Worm (Caenorhabditis elegans): ENCODE data around the gene C07C7.1.
A peak's percentile ranks its signal among the peaks of the same experiment; 100 is the strongest.

C07C7.1 gene

ce11 chrIV:9146819-9147518, 37.7 kb upstream of the C07C7.1 start, which contains the start of the genes rpb-12 and aly-2:
TSS of gene rpb-12 (minus strand) at chrIV:9146869.
TSS of gene aly-2 (plus strand) at chrIV:9147468.
- TF ChIP-seq lin-39 (tag; optimal IDR thresholded peaks at IDR 0.05) (peak; percentile 62), elt-3 (tag; optimal IDR thresholded peaks at IDR 0.05) (no peak), ztf-4 (tag; optimal IDR thresholded peaks at IDR 0.05) (no peak), lsy-12 (tag; optimal IDR thresholded peaks at IDR 0.05) (no peak), daf-12 (tag; optimal IDR thresholded peaks at IDR 0.05) (no peak), R02D3.7 (tag; optimal IDR thresholded peaks at IDR 0.05) (no peak), skn-1 (tag; optimal IDR thresholded peaks at IDR 0.05) (no peak), nhr-77 (tag; optimal IDR thresholded peaks at IDR 0.05) (no peak), pha-4 (tag; optimal IDR thresholded peaks at IDR 0.05) (peak; percentile 80), fkh-2 (tag; optimal IDR thresholded peaks at IDR 0.05) (no peak), nhr-237 (tag; optimal IDR thresholded peaks at IDR 0.05) (no peak), fkh-10 (GFP tag; optimal IDR thresholded peaks at IDR 0.05) (no peak), nhr-11 (tag; optimal IDR thresholded peaks at IDR 0.05) (no peak), ceh-9 (tag; optimal IDR thresholded peaks at IDR 0.05) (no peak), pqm-1 (tag; optimal IDR thresholded peaks at IDR 0.05) (peak; percentile 23), unc-39 (tag; optimal IDR thresholded peaks at IDR 0.05) (no peak), ceh-16 (tag; optimal IDR thresholded peaks at IDR 0.05) (no peak), lin-15B (tag; optimal IDR thresholded peaks at IDR 0.05) (peak; percentile 89), mdl-1 (tag; optimal IDR thresholded peaks at IDR 0.05) (no peak), ZK546.5 (tag; optimal IDR thresholded peaks at IDR 0.05) (no peak), nhr-43 (tag; optimal IDR thresholded peaks at IDR 0.05; ENCODE audit: poor library complexity, severe bottlenecking) (no peak), nfya-1 (tag; optimal IDR thresholded peaks at IDR 0.05; ENCODE audit: insufficient read depth) (no peak), nhr-76 (tag; optimal IDR thresholded peaks at IDR 0.05) (no peak), sea-2 (GFP tag; optimal IDR thresholded peaks at IDR 0.05) (no peak), nhr-12 (tag; optimal IDR thresholded peaks at IDR 0.05) (no peak), elt-1 (tag; optimal IDR thresholded peaks at IDR 0.05) (no peak), elt-2 (tag; optimal IDR thresholded peaks at IDR 0.05) (peak; percentile 37), egl-5 (tag; optimal IDR thresholded peaks at IDR 0.05) (peak; percentile 19), mml-1 (tag; optimal IDR thresholded peaks at IDR 0.05) (no peak), eor-1 (tag; optimal IDR thresholded peaks at IDR 0.05) (no peak), fos-1 (tag; optimal IDR thresholded peaks at IDR 0.05) (no peak), aly-2 (tag; optimal IDR thresholded peaks at IDR 0.05) (no peak), jun-1 (tag; optimal IDR thresholded peaks at IDR 0.05) (peak; percentile 5), ama-1 (optimal IDR thresholded peaks at IDR 0.05) (no peak), zag-1 (tag; optimal IDR thresholded peaks at IDR 0.05) (no peak), nhr-67 (tag; optimal IDR thresholded peaks at IDR 0.05) (no peak), nhr-23 (tag; optimal IDR thresholded peaks at IDR 0.05) (no peak), ceh-82 (tag; optimal IDR thresholded peaks at IDR 0.05) (no peak), egl-27 (tag; optimal IDR thresholded peaks at IDR 0.05) (no peak), nhr-28 (tag; optimal IDR thresholded peaks at IDR 0.05) (no peak), snpc-4 (tag; optimal IDR thresholded peaks at IDR 0.05) (peak; percentile 21), tbx-2 (tag; optimal IDR thresholded peaks at IDR 0.05) (no peak), unc-62 (GFP tag; optimal IDR thresholded peaks at IDR 0.05) (no peak), ztf-11 (tag; optimal IDR thresholded peaks at IDR 0.05) (no peak), nhr-25 (tag; optimal IDR thresholded peaks at IDR 0.05) (peak; percentile 21), ceh-28 (tag; optimal IDR thresholded peaks at IDR 0.05) (no peak), hmg-11 (tag; optimal IDR thresholded peaks at IDR 0.05) (peak; percentile 71)

All from whole organism, L3 larva.